Worm (Caenorhabditis elegans) whole organism, L2 larva: Measurements from ENCODE around the gene ZK1098.3.

Source experiments
- F13H6.1 ChIP-seq: sonication (generic microtip); optimal IDR thresholded peaks from 2 replicates; lab custom pipeline; 2016; ENCODE audit warnings: missing genetic modification characterization, missing compliant biosample characterization
- Y55F3AM.14 ChIP-seq: fragments of 200-800 bp; sonication (Bioruptor generic); optimal IDR thresholded peaks from 2 replicates; lab custom pipeline; 2018; ENCODE audit warnings: mild to moderate bottlenecking, missing genetic modification characterization, missing compliant biosample characterization
- ZK546.5 ChIP-seq: sonication (generic microtip); optimal IDR thresholded peaks from 2 replicates; lab custom pipeline; 2017; ENCODE audit warnings: missing biosample characterization, missing genetic modification characterization
- alr-1 ChIP-seq: fragments of 150-350 bp; optimal IDR thresholded peaks from 2 replicates; lab custom pipeline; 2014; ENCODE audit warnings: missing biosample characterization, missing genetic modification characterization
- aly-2 ChIP-seq: fragments of 150-350 bp; optimal IDR thresholded peaks from 2 replicates; lab custom pipeline; 2014; ENCODE audit warnings: missing biosample characterization, missing genetic modification characterization
- ama-1 ChIP-seq: fragments of 150-350 bp; optimal IDR thresholded peaks from 2 replicates; lab custom pipeline; 2018; ENCODE audit warnings: inconsistent platforms
- blmp-1 ChIP-seq: sonication (generic microtip); optimal IDR thresholded peaks from 2 replicates; lab custom pipeline; 2017; ENCODE audit warnings: missing genetic modification characterization, mild to moderate bottlenecking, missing compliant biosample characterization, antibody characterized with exemption, moderate library complexity; ENCODE audit not compliant: insufficient read depth
- ceh-16 ChIP-seq: fragments of 150-350 bp; optimal IDR thresholded peaks from 2 replicates; lab custom pipeline; 2014; ENCODE audit warnings: missing biosample characterization, missing genetic modification characterization
- ceh-82 ChIP-seq: fragments of 150-350 bp; optimal IDR thresholded peaks from 2 replicates; lab custom pipeline; 2014; ENCODE audit warnings: missing biosample characterization, missing genetic modification characterization
- crh-2 ChIP-seq: sonication (generic microtip); optimal IDR thresholded peaks from 2 replicates; lab custom pipeline; 2017; ENCODE audit warnings: missing biosample characterization, missing genetic modification characterization
- egl-27 ChIP-seq: sonication (generic microtip); optimal IDR thresholded peaks from 3 replicates; lab custom pipeline; 2017; ENCODE audit warnings: missing biosample characterization, missing genetic modification reagents, missing genetic modification characterization
- elt-1 ChIP-seq: fragments of 150-350 bp; optimal IDR thresholded peaks from 2 replicates; lab custom pipeline; 2014; ENCODE audit warnings: missing biosample characterization, missing genetic modification characterization
- elt-3 ChIP-seq: sonication (generic microtip); optimal IDR thresholded peaks from 2 replicates; lab custom pipeline; 2017; ENCODE audit warnings: missing biosample characterization, missing genetic modification characterization
- fos-1 ChIP-seq: fragments of 150-350 bp; optimal IDR thresholded peaks from 2 replicates; lab custom pipeline; 2014; ENCODE audit warnings: missing biosample characterization, missing genetic modification characterization
- gmeb-1 ChIP-seq: fragments of 150-350 bp; optimal IDR thresholded peaks from 2 replicates; lab custom pipeline; 2014; ENCODE audit warnings: missing biosample characterization, missing genetic modification characterization
- lin-13 ChIP-seq: fragments of 150-350 bp; optimal IDR thresholded peaks from 2 replicates; lab custom pipeline; 2014; ENCODE audit warnings: missing biosample characterization, missing genetic modification reagents, missing genetic modification characterization
- lin-39 ChIP-seq: fragments of 150-350 bp; optimal IDR thresholded peaks from 2 replicates; lab custom pipeline; 2014; ENCODE audit warnings: missing biosample characterization, missing genetic modification reagents, missing genetic modification characterization
- lsy-2 ChIP-seq, 2 experiments: fragments of 150-350 bp in 1 of 2; sonication (generic microtip) in 1 of 2; optimal IDR thresholded peaks; 2 replicates each; lab custom pipeline; 2014 to 2017; ENCODE audit warnings: missing biosample characterization in 2 of 2, missing genetic modification characterization in 2 of 2
- mbf-1 ChIP-seq: sonication (generic microtip); optimal IDR thresholded peaks from 2 replicates; lab custom pipeline; 2017; ENCODE audit warnings: missing biosample characterization, missing genetic modification characterization
- mdl-1 ChIP-seq, 2 experiments: fragments of 150-350 bp in 1 of 2; sonication (generic microtip) in 1 of 2; optimal IDR thresholded peaks; 2 replicates each; lab custom pipeline; 2017; ENCODE audit warnings: missing biosample characterization in 2 of 2, missing genetic modification characterization in 2 of 2
- nhr-10 ChIP-seq: sonication (generic microtip); optimal IDR thresholded peaks from 2 replicates; lab custom pipeline; 2017; ENCODE audit warnings: missing biosample characterization, missing genetic modification characterization
- nhr-12 ChIP-seq: fragments of 150-350 bp; optimal IDR thresholded peaks from 2 replicates; lab custom pipeline; 2014; ENCODE audit warnings: missing biosample characterization, missing genetic modification characterization
- nhr-129 ChIP-seq: fragments of 150-350 bp; optimal IDR thresholded peaks from 2 replicates; lab custom pipeline; 2014; ENCODE audit warnings: missing biosample characterization, missing genetic modification characterization
- nhr-23 ChIP-seq: fragments of 150-350 bp; optimal IDR thresholded peaks from 2 replicates; lab custom pipeline; 2014; ENCODE audit warnings: missing biosample characterization, missing genetic modification reagents, missing genetic modification characterization
- nhr-25 ChIP-seq: fragments of 150-350 bp; sonication (generic microtip); optimal IDR thresholded peaks from 3 replicates; lab custom pipeline; 2014; ENCODE audit warnings: missing biosample characterization, missing genetic modification characterization
- nhr-77 ChIP-seq: fragments of 150-350 bp; optimal IDR thresholded peaks from 2 replicates; lab custom pipeline; 2014; ENCODE audit warnings: missing biosample characterization, missing genetic modification characterization
- peb-1 ChIP-seq: fragments of 150-350 bp; optimal IDR thresholded peaks from 2 replicates; lab custom pipeline; 2014; ENCODE audit warnings: missing biosample characterization, missing genetic modification characterization
- sem-4 ChIP-seq: fragments of 150-350 bp; optimal IDR thresholded peaks from 2 replicates; lab custom pipeline; 2014; ENCODE audit warnings: missing biosample characterization, missing genetic modification reagents, missing genetic modification characterization
- skn-1 ChIP-seq: sonication (generic microtip); optimal IDR thresholded peaks from 2 replicates; lab custom pipeline; 2017; ENCODE audit warnings: missing biosample characterization, missing genetic modification characterization
- sma-3 ChIP-seq: sonication (generic microtip); optimal IDR thresholded peaks from 2 replicates; lab custom pipeline; 2016; ENCODE audit warnings: missing genetic modification reagents, missing genetic modification characterization, missing compliant biosample characterization
- sma-9 ChIP-seq, 2 experiments: fragments of 150-350 bp in 1 of 2; sonication (generic microtip) in 1 of 2; optimal IDR thresholded peaks; 2 replicates each; lab custom pipeline; 2014 to 2016; ENCODE audit warnings: missing genetic modification characterization in 2 of 2, mild to moderate bottlenecking in 1 of 2, missing biosample characterization in 1 of 2, missing compliant biosample characterization in 1 of 2, missing genetic modification reagents in 1 of 2, moderate library complexity in 1 of 2
- unc-39 ChIP-seq: fragments of 150-350 bp; optimal IDR thresholded peaks from 2 replicates; lab custom pipeline; 2014; ENCODE audit warnings: missing biosample characterization, missing genetic modification characterization
- zag-1 ChIP-seq: fragments of 150-350 bp; optimal IDR thresholded peaks from 2 replicates; lab custom pipeline; 2014; ENCODE audit warnings: missing biosample characterization, missing genetic modification characterization
- ztf-1 ChIP-seq: fragments of 200-800 bp; sonication (Bioruptor generic); conservative IDR thresholded peaks from 2 replicates; pipeline ENCODE4 v1.3.6; 2022; ENCODE audit warnings: missing genetic modification characterization, missing compliant biosample characterization

The ZK1098.3 gene

ce11 chrIII:9500267-9500666 lies 38.2 kb downstream of the ZK1098.3 start, which contains the start of gene sod-4 (continued):
- no peak for TF ChIP-seq elt-3 (tag; lab: Kevin White, UChicago)
- TF ChIP-seq skn-1 (tag; lab: Kevin White, UChicago), result no peak
- no peak for TF ChIP-seq F13H6.1 (tag; lab: Kevin White, UChicago)
- TF ChIP-seq alr-1, result no peak
- no peak for TF ChIP-seq sma-9 (GFP tag; optimal IDR thresholded peaks at IDR 0.05; lab: Kevin White, UChicago)
- TF ChIP-seq sma-9 (tag; optimal IDR thresholded peaks at IDR 0.05; lab: Kevin White, UChicago), result no peak
- TF ChIP-seq nhr-25, result peak; percentile 50

ce11 chrIII:9497412-9497811 lies 41.1 kb downstream of the ZK1098.3 start:
- TF ChIP-seq zag-1 (no peak), mdl-1 (tag; optimal IDR thresholded peaks at IDR 0.05; lab: Kevin White, UChicago) (no peak), lsy-2 (tag; optimal IDR thresholded peaks at IDR 0.05; lab: Kevin White, UChicago) (no peak), nhr-10 (tag; lab: Kevin White, UChicago) (no peak), elt-1 (tag; lab: Kevin White, UChicago) (no peak), nhr-23 (tag; lab: Kevin White, UChicago) (no peak), sma-9 (GFP tag; optimal IDR thresholded peaks at IDR 0.05; lab: Kevin White, UChicago) (no peak), sma-9 (tag; optimal IDR thresholded peaks at IDR 0.05; lab: Kevin White, UChicago) (no peak), peb-1 (no peak), nhr-25 (no peak), ZK546.5 (no peak), egl-27 (no peak), ceh-82 (no peak), ceh-16 (no peak), nhr-12 (no peak), unc-39 (tag; lab: Kevin White, UChicago) (no peak), aly-2 (no peak), gmeb-1 (tag; lab: Kevin White, UChicago) (no peak), lin-13 (no peak), ztf-1 (GFP tag; lab: Robert Waterston, UW) (no peak), blmp-1 (tag; lab: Kevin White, UChicago) (no peak)
- TF ChIP-seq, all 48 proteins: peak for 0

ce11 chrIII:9496083-9496482 lies 42.4 kb downstream of the ZK1098.3 start:
- no peak for TF ChIP-seq sma-3
- TF ChIP-seq nhr-77 (tag; lab: Kevin White, UChicago), result no peak
- no peak for TF ChIP-seq crh-2 (tag; lab: Kevin White, UChicago)
- TF ChIP-seq ZK546.5, result no peak
- no peak for TF ChIP-seq nhr-12
- no peak for TF ChIP-seq peb-1
- TF ChIP-seq mbf-1, result no peak
- TF ChIP-seq F13H6.1 (tag; lab: Kevin White, UChicago), result no peak
- TF ChIP-seq zag-1, result no peak
- TF ChIP-seq aly-2, result no peak
- no peak for TF ChIP-seq ztf-1 (GFP tag; lab: Robert Waterston, UW)
- no peak for TF ChIP-seq Y55F3AM.14 (GFP tag; lab: Kevin White, UChicago)
- no peak for TF ChIP-seq ceh-82
- no peak for TF ChIP-seq sem-4
- TF ChIP-seq egl-27, result no peak
- TF ChIP-seq nhr-10 (tag; lab: Kevin White, UChicago), result no peak
- TF ChIP-seq mdl-1 (tag; optimal IDR thresholded peaks at IDR 0.05; lab: Kevin White, UChicago), result no peak
- TF ChIP-seq blmp-1 (tag; lab: Kevin White, UChicago), result no peak

ce11 chrIII:9494209-9494608 lies 44.3 kb downstream of the ZK1098.3 start:
- no peak for TF ChIP-seq fos-1 (tag; lab: Kevin White, UChicago)
- no peak for TF ChIP-seq ceh-16
- TF ChIP-seq nhr-129, result no peak
- no peak for TF ChIP-seq lin-13
- no peak for TF ChIP-seq mbf-1
- TF ChIP-seq nhr-23 (tag; lab: Kevin White, UChicago), result no peak
- no peak for TF ChIP-seq Y55F3AM.14 (GFP tag; lab: Kevin White, UChicago)
- no peak for TF ChIP-seq lin-39 (tag; lab: Kevin White, UChicago)
- TF ChIP-seq ztf-1 (GFP tag; lab: Robert Waterston, UW), result no peak
- no peak for TF ChIP-seq ama-1 (lab: Kevin White, UChicago)
- TF ChIP-seq, all 48 proteins: peak for 0
